Worm (Caenorhabditis elegans) whole organism, L4/young adult: ENCODE results near the gene atp-2.

ENCODE experiments used
- W03F9.2 ChIP-seq: fragments of 150-350 bp; optimal IDR thresholded peaks from 2 replicates; lab custom pipeline; 2014; ENCODE audit warnings: missing biosample characterization, missing genetic modification characterization
- dao-5 ChIP-seq: sonication (generic microtip); optimal IDR thresholded peaks from 2 replicates; lab custom pipeline; 2016; ENCODE audit warnings: missing genotype, missing genetic modification characterization, moderate library complexity, missing compliant biosample characterization
- him-1 ChIP-seq: sonication (generic microtip); optimal IDR thresholded peaks from 2 replicates; lab custom pipeline; 2016; ENCODE audit warnings: missing genotype, missing genetic modification reagents, missing genetic modification characterization, missing compliant biosample characterization

- TF ChIP-seq dao-5 (tag; lab: Kevin White, UChicago) (no peak), W03F9.2 (tag; lab: Kevin White, UChicago) (no peak), him-1 (no peak)
Observed at ce11 chrIII:5274250-5274649, 46.0 kb downstream of the atp-2 start.
